Fruit fly (Drosophila melanogaster) whole organism, embryonic: ENCODE data around the gene her.
A peak's percentile ranks its signal among the peaks of the same experiment; 100 is the strongest.

ENCODE experiments used
- Abd-B ChIP-seq: fragments of 200-800 bp; sonication (Bioruptor generic); optimal IDR thresholded peaks from 2 replicates; lab custom pipeline; 2018; ENCODE audit warnings: missing biosample characterization, mild to moderate bottlenecking, missing genetic modification characterization, moderate library complexity
- BtbVII ChIP-seq: fragments of 200-800 bp; sonication (Bioruptor generic); optimal IDR thresholded peaks from 3 replicates; lab custom pipeline; 2017; ENCODE audit warnings: missing biosample characterization, mild to moderate bottlenecking, missing genetic modification characterization
- CG1024 ChIP-seq: fragments of 200-800 bp; sonication (Bioruptor generic); IDR thresholded peaks from 2 replicates; pipeline ENCODE4 v1.3.6; 2022; ENCODE audit warnings: missing biosample characterization, missing genetic modification characterization
- CG10274 ChIP-seq: fragments of 200-800 bp; sonication (Bioruptor generic); optimal IDR thresholded peaks from 3 replicates; lab custom pipeline; 2017; ENCODE audit warnings: missing biosample characterization, mild to moderate bottlenecking, missing genetic modification characterization
- CG11456 ChIP-seq: fragments of 200-800 bp; sonication (Bioruptor generic); IDR thresholded peaks from 3 replicates; pipeline ENCODE4 v1.3.6; 2022; ENCODE audit warnings: missing biosample characterization, missing genetic modification characterization
- CG11504 ChIP-seq: fragments of 200-800 bp; sonication (Bioruptor generic); optimal IDR thresholded peaks from 3 replicates; lab custom pipeline; 2019; ENCODE audit warnings: missing biosample characterization, mild to moderate bottlenecking, missing genetic modification characterization, moderate library complexity
- CG12769 ChIP-seq: fragments of 200-800 bp; sonication (Bioruptor generic); optimal IDR thresholded peaks from 2 replicates; lab custom pipeline; 2019; ENCODE audit warnings: missing biosample characterization, mild to moderate bottlenecking, missing genetic modification characterization, moderate library complexity
- CG13287 ChIP-seq: fragments of 200-800 bp; sonication (Bioruptor generic); IDR thresholded peaks from 2 replicates; pipeline ENCODE4 v1.3.6; 2022; ENCODE audit warnings: missing biosample characterization, missing genetic modification characterization; ENCODE audit not compliant: partially characterized antibody
- CG13894 ChIP-seq: fragments of 200-800 bp; sonication (Bioruptor generic); optimal IDR thresholded peaks from 3 replicates; lab custom pipeline; 2018; ENCODE audit warnings: missing biosample characterization, mild to moderate bottlenecking, missing genetic modification characterization, moderate library complexity
- CG1529 ChIP-seq: fragments of 200-800 bp; sonication (Bioruptor generic); optimal IDR thresholded peaks from 3 replicates; lab custom pipeline; 2018; ENCODE audit warnings: missing biosample characterization, missing genetic modification characterization
- CG16779 ChIP-seq: fragments of 200-800 bp; sonication (Bioruptor generic); IDR thresholded peaks from 2 replicates; pipeline ENCODE4 v1.3.6; 2022; ENCODE audit warnings: missing biosample characterization, missing genetic modification characterization
- CG34422 ChIP-seq: fragments of 200-800 bp; sonication (Bioruptor generic); IDR thresholded peaks from 3 replicates; pipeline ENCODE4 v1.3.6; 2022; ENCODE audit warnings: missing biosample characterization, missing genetic modification characterization
- CG3847 ChIP-seq: fragments of 200-800 bp; sonication (Bioruptor generic); IDR thresholded peaks from 2 replicates; pipeline ENCODE4 v1.3.6; 2022; ENCODE audit warnings: missing biosample characterization, missing genetic modification characterization
- CG4854 ChIP-seq: fragments of 200-800 bp; sonication (Bioruptor generic); optimal IDR thresholded peaks from 2 replicates; lab custom pipeline; 2016; ENCODE audit warnings: missing biosample characterization, missing genetic modification characterization, inconsistent platforms
- CG5180 ChIP-seq: fragments of 200-800 bp; sonication (Bioruptor generic); optimal IDR thresholded peaks from 3 replicates; lab custom pipeline; 2017; ENCODE audit warnings: missing biosample characterization, missing genetic modification characterization, mild to moderate bottlenecking, moderate library complexity, missing genetic modification reagents
- CG7556 ChIP-seq: fragments of 200-800 bp; sonication (Bioruptor generic); optimal IDR thresholded peaks from 2 replicates; lab custom pipeline; 2017; ENCODE audit warnings: missing biosample characterization, mild to moderate bottlenecking, missing genetic modification characterization
- CG7745 ChIP-seq: fragments of 200-800 bp; sonication (Bioruptor generic); optimal IDR thresholded peaks from 2 replicates; lab custom pipeline; 2018; ENCODE audit warnings: missing biosample characterization, mild to moderate bottlenecking, missing genetic modification characterization, moderate library complexity
- CG7963 ChIP-seq: fragments of 200-800 bp; sonication (Bioruptor generic); IDR thresholded peaks from 3 replicates; pipeline ENCODE4 v1.3.6; 2022; ENCODE audit warnings: missing biosample characterization, missing genetic modification characterization; ENCODE audit not compliant: partially characterized antibody
- CG8290 ChIP-seq, 3 experiments: fragments of 200-800 bp; sonication (Bioruptor generic); optimal IDR thresholded peaks; 2 replicates each; lab custom pipeline; 2016 to 2019; ENCODE audit warnings: missing biosample characterization in 3 of 3, missing genetic modification characterization in 3 of 3, mild to moderate bottlenecking in 2 of 3, moderate library complexity in 1 of 3
- CG8944 ChIP-seq: fragments of 200-800 bp; sonication (Bioruptor generic); optimal IDR thresholded peaks from 3 replicates; lab custom pipeline; 2016; ENCODE audit warnings: missing biosample characterization, missing genetic modification characterization
- Dbx ChIP-seq: fragments of 200-800 bp; sonication (Bioruptor generic); IDR thresholded peaks from 3 replicates; pipeline ENCODE4 v1.3.6; 2022; ENCODE audit warnings: missing biosample characterization, missing genetic modification characterization
- Deaf1 ChIP-seq: fragments of 200-800 bp; optimal IDR thresholded peaks from 3 replicates; lab custom pipeline; 2019; ENCODE audit warnings: missing biosample characterization, mild to moderate bottlenecking, missing genetic modification characterization, moderate library complexity
- Doc3 ChIP-seq: fragments of 200-800 bp; sonication (Bioruptor generic); IDR thresholded peaks from 3 replicates; pipeline ENCODE4 v1.3.6; 2022; ENCODE audit warnings: missing biosample characterization, missing genetic modification characterization; ENCODE audit not compliant: partially characterized antibody
- MESR4 ChIP-seq: fragments of 200-800 bp; sonication (Bioruptor generic); optimal IDR thresholded peaks from 2 replicates; lab custom pipeline; 2018; ENCODE audit warnings: missing biosample characterization, mild to moderate bottlenecking, missing genetic modification characterization, moderate library complexity
- Mes4 ChIP-seq: fragments of 200-800 bp; sonication (Bioruptor generic); optimal IDR thresholded peaks from 2 replicates; lab custom pipeline; 2016; ENCODE audit warnings: missing biosample characterization, missing genetic modification characterization
- NFAT ChIP-seq: fragments of 200-800 bp; sonication (Bioruptor generic); IDR thresholded peaks from 2 replicates; pipeline ENCODE4 v1.3.6; 2022; ENCODE audit warnings: missing biosample characterization, missing genetic modification characterization
- NK7.1 ChIP-seq: fragments of 200-800 bp; sonication (Bioruptor generic); optimal IDR thresholded peaks from 3 replicates; lab custom pipeline; 2016; ENCODE audit warnings: missing biosample characterization, missing genetic modification characterization
- Pdp1 ChIP-seq, 2 experiments: fragments of 200-800 bp; sonication (Bioruptor generic); optimal IDR thresholded peaks; 3 replicates each; lab custom pipeline; 2016; ENCODE audit warnings: missing biosample characterization in 2 of 2, missing genetic modification characterization in 2 of 2, mild to moderate bottlenecking in 1 of 2, moderate library complexity in 1 of 2
- Rx ChIP-seq: fragments of 200-800 bp; sonication (Bioruptor generic); IDR thresholded peaks from 2 replicates; pipeline ENCODE4 v1.3.6; 2022; ENCODE audit warnings: missing biosample characterization, missing genetic modification characterization
- Sry-β ChIP-seq: fragments of 200-800 bp; sonication (Bioruptor generic); optimal IDR thresholded peaks from 2 replicates; lab custom pipeline; 2018; ENCODE audit warnings: missing biosample characterization, mild to moderate bottlenecking, missing genetic modification characterization, moderate library complexity
- ab ChIP-seq: fragments of 200-800 bp; sonication (Bioruptor generic); optimal IDR thresholded peaks from 2 replicates; lab custom pipeline; 2016; ENCODE audit warnings: missing biosample characterization, missing genetic modification characterization
- al ChIP-seq: fragments of 200-800 bp; sonication (Bioruptor generic); IDR thresholded peaks from 2 replicates; pipeline ENCODE4 v1.3.6; 2022; ENCODE audit warnings: missing biosample characterization, missing genetic modification characterization
- aop ChIP-seq: fragments of 200-800 bp; sonication (Bioruptor generic); IDR thresholded peaks from 2 replicates; pipeline ENCODE4 v1.3.6; 2022; ENCODE audit warnings: missing biosample characterization, missing genetic modification characterization
- ap ChIP-seq: fragments of 200-800 bp; sonication (Bioruptor generic); IDR thresholded peaks from 2 replicates; pipeline ENCODE4 v1.3.6; 2022; ENCODE audit warnings: missing biosample characterization, missing genetic modification characterization
- cad ChIP-seq: fragments of >200 bp; optimal IDR thresholded peaks from 2 replicates; lab custom pipeline; 2017; ENCODE audit warnings: missing biosample characterization, missing genetic modification characterization
- chinmo ChIP-seq: fragments of 200-800 bp; sonication (Bioruptor generic); IDR thresholded peaks from 4 replicates; pipeline ENCODE4 v1.3.6; 2022; ENCODE audit warnings: missing biosample characterization, missing genetic modification characterization; ENCODE audit not compliant: partially characterized antibody
- en ChIP-seq: fragments of 200-800 bp; sonication (Bioruptor generic); optimal IDR thresholded peaks from 2 replicates; lab custom pipeline; 2016; ENCODE audit warnings: missing biosample characterization, missing genetic modification characterization
- fd102C ChIP-seq: fragments of 200-800 bp; sonication (Bioruptor generic); optimal IDR thresholded peaks from 2 replicates; lab custom pipeline; 2018; ENCODE audit warnings: missing biosample characterization, mild to moderate bottlenecking, missing genetic modification characterization, moderate library complexity
- gce ChIP-seq: fragments of 200-800 bp; sonication (Bioruptor generic); IDR thresholded peaks from 3 replicates; pipeline ENCODE4 v1.3.6; 2022; ENCODE audit warnings: missing biosample characterization, missing genetic modification characterization
- grau ChIP-seq: fragments of 200-800 bp; optimal IDR thresholded peaks from 3 replicates; lab custom pipeline; 2019; ENCODE audit warnings: missing biosample characterization, mild to moderate bottlenecking, missing genetic modification characterization, moderate library complexity
- gt ChIP-seq: fragments of 200-800 bp; sonication (Bioruptor generic); IDR thresholded peaks from 2 replicates; pipeline ENCODE4 v1.3.6; 2022; ENCODE audit warnings: missing biosample characterization, missing genetic modification characterization
- h ChIP-seq: fragments of >200 bp; optimal IDR thresholded peaks from 2 replicates; lab custom pipeline; 2017
- her ChIP-seq: fragments of 200-800 bp; sonication (Bioruptor generic); optimal IDR thresholded peaks from 2 replicates; lab custom pipeline; 2016; ENCODE audit warnings: missing biosample characterization, missing genetic modification characterization
- inv ChIP-seq: fragments of 200-800 bp; sonication (Bioruptor generic); IDR thresholded peaks from 2 replicates; pipeline ENCODE4 v1.3.6; 2022; ENCODE audit warnings: missing biosample characterization, missing genetic modification characterization; ENCODE audit not compliant: partially characterized antibody
- jigr1 ChIP-seq: fragments of 200-800 bp; sonication (Bioruptor generic); IDR thresholded peaks from 3 replicates; pipeline ENCODE4 v1.3.6; 2022; ENCODE audit warnings: missing biosample characterization, missing genetic modification characterization
- klu ChIP-seq: fragments of 200-800 bp; sonication (Bioruptor generic); IDR thresholded peaks from 2 replicates; pipeline ENCODE4 v1.3.6; 2022; ENCODE audit warnings: missing biosample characterization, missing genetic modification characterization
- lola ChIP-seq, 3 experiments: fragments of >200 bp in 2 of 3; fragments of 200-800 bp in 1 of 3; sonication (Bioruptor generic) in 1 of 3; optimal IDR thresholded peaks; 2 replicates each; lab custom pipeline; 2017 to 2019; ENCODE audit warnings: missing biosample characterization in 3 of 3, missing genetic modification characterization in 3 of 3, mild to moderate bottlenecking in 1 of 3, moderate library complexity in 1 of 3
- repo ChIP-seq: fragments of 200-800 bp; sonication (Bioruptor generic); optimal IDR thresholded peaks from 2 replicates; lab custom pipeline; 2016; ENCODE audit warnings: missing biosample characterization, missing genetic modification characterization
- stc ChIP-seq: fragments of 200-800 bp; sonication (Bioruptor generic); IDR thresholded peaks from 2 replicates; pipeline ENCODE4 v1.3.6; 2022; ENCODE audit warnings: missing biosample characterization, missing genetic modification characterization
- wor ChIP-seq: fragments of 200-800 bp; sonication (Bioruptor generic); IDR thresholded peaks from 2 replicates; pipeline ENCODE4 v1.3.6; 2022; ENCODE audit warnings: missing biosample characterization, missing genetic modification characterization
- zf30C ChIP-seq: fragments of 200-800 bp; sonication (Bioruptor generic); optimal IDR thresholded peaks from 3 replicates; lab custom pipeline; 2018; ENCODE audit warnings: missing biosample characterization, mild to moderate bottlenecking, missing genetic modification characterization

her gene

dm6 chr2L:16709693-16710092 lies 32.7 kb downstream of the her start (continued):
- TF ChIP-seq CG12769 (tag; lab: Kevin White, UChicago) (peak; percentile 18), CG5180 (GFP tag; lab: Kevin White, UChicago) (no peak), grau (tag; lab: Kevin White, UChicago) (peak; percentile 79), MESR4 (GFP tag; lab: Kevin White, UChicago) (no peak), klu (GFP tag; lab: Robert Waterston, UW) (no peak), Pdp1 (GFP tag; optimal IDR thresholded peaks at IDR 0.05; lab: Kevin White, UChicago) (peak in 1 of 2 experiments; percentile 7), en (GFP tag; lab: Kevin White, UChicago) (no peak), CG7745 (tag; lab: Kevin White, UChicago) (no peak), CG10274 (GFP tag; lab: Kevin White, UChicago) (no peak), chinmo (GFP tag; lab: Robert Waterston, UW) (no peak), Abd-B (GFP tag; lab: Kevin White, UChicago) (peak; percentile 65), ab (GFP tag; lab: Kevin White, UChicago) (no peak), CG8290 (GFP tag; optimal IDR thresholded peaks at IDR 0.05; lab: Kevin White, UChicago) (peak; percentile 15), CG8290 (tag; optimal IDR thresholded peaks at IDR 0.05; lab: Kevin White, UChicago) (peak in 1 of 2 experiments; percentile 52), BtbVII (GFP tag; lab: Kevin White, UChicago) (no peak), CG3847 (peak; percentile 69), CG34422 (GFP tag; lab: Robert Waterston, UW) (no peak), gce (no peak), Rx (GFP tag; lab: Robert Waterston, UW) (no peak), CG7963 (GFP tag; lab: Robert Waterston, UW) (no peak), Deaf1 (tag; lab: Kevin White, UChicago) (peak; percentile 59), her (GFP tag; lab: Kevin White, UChicago) (no peak), CG8944 (no peak), CG1529 (peak; percentile 49), ap (peak; percentile 63), repo (GFP tag; lab: Kevin White, UChicago) (no peak), gt (GFP tag; lab: Robert Waterston, UW) (no peak), al (GFP tag; lab: Robert Waterston, UW) (peak; percentile 48; the same call in 1 of the 2 replicates), CG16779 (GFP tag; lab: Robert Waterston, UW) (no peak), jigr1 (GFP tag; lab: Robert Waterston, UW) (no peak), wor (GFP tag; lab: Robert Waterston, UW) (peak; percentile 61), zf30C (GFP tag; lab: Kevin White, UChicago) (peak; percentile 13), stc (GFP tag; lab: Robert Waterston, UW) (no peak), CG4854 (GFP tag; lab: Kevin White, UChicago) (no peak), NFAT (GFP tag; lab: Robert Waterston, UW) (no peak), CG11504 (tag; lab: Kevin White, UChicago) (peak; percentile 91), h (lab: Kevin White, UChicago) (no peak), lola (GFP tag; optimal IDR thresholded peaks at IDR 0.05; lab: Kevin White, UChicago) (peak in 1 of 3 experiments; percentile 57), Dbx (GFP tag; lab: Robert Waterston, UW) (peak; percentile 47; the same call in 1 of the 3 replicates), cad (GFP tag; lab: Kevin White, UChicago) (no peak), Doc3 (GFP tag; lab: Robert Waterston, UW) (no peak), CG1024 (GFP tag; lab: Robert Waterston, UW) (peak; percentile 66), Sry-β (no peak), inv (GFP tag; lab: Robert Waterston, UW) (no peak), CG7556 (peak; percentile 74), aop (GFP tag; lab: Robert Waterston, UW) (0 out of 2 replicates have a peak, but pooled peaks have one; percentile 20), CG11456 (peak; percentile 61; the same call in 2 of the 3 replicates), fd102C (no peak), NK7.1 (no peak), CG13894 (tag; lab: Kevin White, UChicago) (no peak), CG13287 (GFP tag; lab: Robert Waterston, UW) (no peak), Mes4 (no peak)
